Worm (Caenorhabditis elegans) whole organism, L2 larva: Measurements from ENCODE around the gene F56D5.2.

Experiments
- C34F6.9 ChIP-seq: fragments of 150-350 bp; optimal IDR thresholded peaks from 2 replicates; lab custom pipeline; 2014; ENCODE audit warnings: missing biosample characterization, missing genetic modification characterization
- F13H6.1 ChIP-seq: sonication (generic microtip); optimal IDR thresholded peaks from 2 replicates; lab custom pipeline; 2016; ENCODE audit warnings: missing genetic modification characterization, missing compliant biosample characterization
- Y55F3AM.14 ChIP-seq: fragments of 200-800 bp; sonication (Bioruptor generic); optimal IDR thresholded peaks from 2 replicates; lab custom pipeline; 2018; ENCODE audit warnings: mild to moderate bottlenecking, missing genetic modification characterization, missing compliant biosample characterization
- aly-2 ChIP-seq: fragments of 150-350 bp; optimal IDR thresholded peaks from 2 replicates; lab custom pipeline; 2014; ENCODE audit warnings: missing biosample characterization, missing genetic modification characterization
- blmp-1 ChIP-seq: sonication (generic microtip); optimal IDR thresholded peaks from 2 replicates; lab custom pipeline; 2017; ENCODE audit warnings: missing genetic modification characterization, mild to moderate bottlenecking, missing compliant biosample characterization, antibody characterized with exemption, moderate library complexity; ENCODE audit not compliant: insufficient read depth
- ceh-16 ChIP-seq: fragments of 150-350 bp; optimal IDR thresholded peaks from 2 replicates; lab custom pipeline; 2014; ENCODE audit warnings: missing biosample characterization, missing genetic modification characterization
- ceh-82 ChIP-seq: fragments of 150-350 bp; optimal IDR thresholded peaks from 2 replicates; lab custom pipeline; 2014; ENCODE audit warnings: missing biosample characterization, missing genetic modification characterization
- dmd-4 ChIP-seq: sonication (generic microtip); optimal IDR thresholded peaks from 2 replicates; lab custom pipeline; 2017; ENCODE audit warnings: missing biosample characterization, missing genetic modification characterization
- egl-27 ChIP-seq: sonication (generic microtip); optimal IDR thresholded peaks from 3 replicates; lab custom pipeline; 2017; ENCODE audit warnings: missing biosample characterization, missing genetic modification reagents, missing genetic modification characterization
- fos-1 ChIP-seq: fragments of 150-350 bp; optimal IDR thresholded peaks from 2 replicates; lab custom pipeline; 2014; ENCODE audit warnings: missing biosample characterization, missing genetic modification characterization
- gmeb-1 ChIP-seq: fragments of 150-350 bp; optimal IDR thresholded peaks from 2 replicates; lab custom pipeline; 2014; ENCODE audit warnings: missing biosample characterization, missing genetic modification characterization
- lin-11 ChIP-seq: fragments of 150-350 bp; sonication (generic microtip); optimal IDR thresholded peaks from 2 replicates; lab custom pipeline; 2014; ENCODE audit warnings: missing biosample characterization, missing genetic modification characterization, inconsistent platforms, mixed read lengths
- lsy-2 ChIP-seq, 2 experiments: fragments of 150-350 bp in 1 of 2; sonication (generic microtip) in 1 of 2; optimal IDR thresholded peaks; 2 replicates each; lab custom pipeline; 2014 to 2017; ENCODE audit warnings: missing biosample characterization in 2 of 2, missing genetic modification characterization in 2 of 2
- mab-5 ChIP-seq: fragments of 150-350 bp; optimal IDR thresholded peaks from 2 replicates; lab custom pipeline; 2014; ENCODE audit warnings: missing biosample characterization, missing genetic modification characterization
- nhr-10 ChIP-seq: sonication (generic microtip); optimal IDR thresholded peaks from 2 replicates; lab custom pipeline; 2017; ENCODE audit warnings: missing biosample characterization, missing genetic modification characterization
- nhr-129 ChIP-seq: fragments of 150-350 bp; optimal IDR thresholded peaks from 2 replicates; lab custom pipeline; 2014; ENCODE audit warnings: missing biosample characterization, missing genetic modification characterization
- nhr-21 ChIP-seq: fragments of 150-350 bp; optimal IDR thresholded peaks from 2 replicates; lab custom pipeline; 2014; ENCODE audit warnings: missing biosample characterization, missing genetic modification characterization
- nhr-237 ChIP-seq: fragments of 150-350 bp; optimal IDR thresholded peaks from 2 replicates; lab custom pipeline; 2014; ENCODE audit warnings: missing biosample characterization, missing genetic modification characterization
- nhr-25 ChIP-seq: fragments of 150-350 bp; sonication (generic microtip); optimal IDR thresholded peaks from 3 replicates; lab custom pipeline; 2014; ENCODE audit warnings: missing biosample characterization, missing genetic modification characterization
- nhr-6 ChIP-seq: fragments of 150-350 bp; optimal IDR thresholded peaks from 2 replicates; lab custom pipeline; 2014; ENCODE audit warnings: missing biosample characterization, missing genetic modification characterization
- nhr-77 ChIP-seq: fragments of 150-350 bp; optimal IDR thresholded peaks from 2 replicates; lab custom pipeline; 2014; ENCODE audit warnings: missing biosample characterization, missing genetic modification characterization
- peb-1 ChIP-seq: fragments of 150-350 bp; optimal IDR thresholded peaks from 2 replicates; lab custom pipeline; 2014; ENCODE audit warnings: missing biosample characterization, missing genetic modification characterization
- sma-3 ChIP-seq: sonication (generic microtip); optimal IDR thresholded peaks from 2 replicates; lab custom pipeline; 2016; ENCODE audit warnings: missing genetic modification reagents, missing genetic modification characterization, missing compliant biosample characterization
- sma-9 ChIP-seq, 2 experiments: fragments of 150-350 bp in 1 of 2; sonication (generic microtip) in 1 of 2; optimal IDR thresholded peaks; 2 replicates each; lab custom pipeline; 2014 to 2016; ENCODE audit warnings: missing genetic modification characterization in 2 of 2, mild to moderate bottlenecking in 1 of 2, missing biosample characterization in 1 of 2, missing compliant biosample characterization in 1 of 2, missing genetic modification reagents in 1 of 2, moderate library complexity in 1 of 2
- snpc-4 ChIP-seq: fragments of 150-350 bp; optimal IDR thresholded peaks from 2 replicates; lab custom pipeline; 2014; ENCODE audit warnings: missing biosample characterization, missing genetic modification characterization
- unc-39 ChIP-seq: fragments of 150-350 bp; optimal IDR thresholded peaks from 2 replicates; lab custom pipeline; 2014; ENCODE audit warnings: missing biosample characterization, missing genetic modification characterization
- unc-55 ChIP-seq: fragments of 150-350 bp; sonication (generic microtip); optimal IDR thresholded peaks from 3 replicates; lab custom pipeline; 2014; ENCODE audit warnings: missing biosample characterization, missing genetic modification reagents, missing genetic modification characterization
- unc-62 ChIP-seq: fragments of 150-350 bp; optimal IDR thresholded peaks from 2 replicates; lab custom pipeline; 2014; ENCODE audit warnings: missing biosample characterization, missing genetic modification reagents, missing genetic modification characterization
- zag-1 ChIP-seq: fragments of 150-350 bp; optimal IDR thresholded peaks from 2 replicates; lab custom pipeline; 2014; ENCODE audit warnings: missing biosample characterization, missing genetic modification characterization
- ztf-4 ChIP-seq: fragments of 150-350 bp; optimal IDR thresholded peaks from 2 replicates; lab custom pipeline; 2014; ENCODE audit warnings: missing biosample characterization, missing genetic modification characterization

Gene F56D5.2

DNA sequence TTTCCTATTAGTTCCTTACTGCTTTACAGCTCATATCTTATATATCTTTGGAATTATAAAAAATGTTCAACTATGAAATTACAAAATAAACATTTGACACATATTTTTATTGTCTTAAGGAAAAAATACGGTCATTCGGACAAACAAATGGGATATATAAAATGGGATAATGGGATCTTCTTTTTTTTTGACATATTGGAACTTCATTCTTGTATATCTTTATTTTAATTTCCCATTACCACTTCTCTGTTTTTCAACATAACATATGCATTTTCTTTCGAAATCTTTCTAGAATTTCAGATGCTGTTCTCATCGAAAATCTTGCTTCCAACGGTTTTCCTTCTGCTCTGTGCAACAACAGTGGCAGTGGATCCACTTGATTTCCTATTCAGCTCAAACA lies 13.6 kb downstream of the F56D5.2 start, which contains the start of gene C10C5.7:
Gene C10C5.7, plus strand, starts transcription at position 301 of the 400 bp plus-strand sequence.
- no peak for TF ChIP-seq lin-11 (tag; lab: Kevin White, UChicago)
- TF ChIP-seq ztf-4: no peak
- TF ChIP-seq zag-1 (tag; lab: Kevin White, UChicago): no peak
- TF ChIP-seq sma-3: no peak

DNA sequence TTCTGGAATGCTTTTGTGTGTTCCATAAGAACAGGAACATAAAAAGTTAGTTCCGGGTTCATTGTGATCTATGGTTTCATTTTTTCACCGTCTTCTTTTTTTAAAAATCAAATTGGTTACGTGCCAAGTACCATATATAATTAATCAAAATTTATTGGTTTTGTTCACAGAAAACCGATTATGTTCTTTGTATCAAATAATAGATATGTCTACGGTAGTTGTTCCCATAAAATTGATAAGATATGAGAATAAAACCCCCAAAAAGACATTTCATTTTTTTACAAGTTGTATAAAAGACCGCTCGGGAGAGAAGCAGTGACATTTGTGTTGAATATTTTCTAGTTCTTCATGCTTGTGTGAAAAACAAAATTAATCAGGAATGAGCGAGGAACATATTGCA lies 17.3 kb downstream of the F56D5.2 start, which contains the start of gene C10C5.5:
Gene C10C5.5, plus strand, starts transcription at position 301 of the 400 bp plus-strand sequence.
- TF ChIP-seq ceh-82 (tag; lab: Kevin White, UChicago) (no peak), gmeb-1 (no peak), lin-11 (tag; lab: Kevin White, UChicago) (no peak), nhr-21 (tag; lab: Kevin White, UChicago) (no peak), dmd-4 (tag; lab: Kevin White, UChicago) (no peak), zag-1 (tag; lab: Kevin White, UChicago) (no peak), ceh-16 (tag; lab: Kevin White, UChicago) (no peak), nhr-6 (tag; lab: Kevin White, UChicago) (no peak), unc-39 (tag; lab: Kevin White, UChicago) (no peak), lsy-2 (tag; optimal IDR thresholded peaks at IDR 0.05; lab: Kevin White, UChicago) (no peak)
- TF ChIP-seq, all 48 proteins: peak for 0

DNA sequence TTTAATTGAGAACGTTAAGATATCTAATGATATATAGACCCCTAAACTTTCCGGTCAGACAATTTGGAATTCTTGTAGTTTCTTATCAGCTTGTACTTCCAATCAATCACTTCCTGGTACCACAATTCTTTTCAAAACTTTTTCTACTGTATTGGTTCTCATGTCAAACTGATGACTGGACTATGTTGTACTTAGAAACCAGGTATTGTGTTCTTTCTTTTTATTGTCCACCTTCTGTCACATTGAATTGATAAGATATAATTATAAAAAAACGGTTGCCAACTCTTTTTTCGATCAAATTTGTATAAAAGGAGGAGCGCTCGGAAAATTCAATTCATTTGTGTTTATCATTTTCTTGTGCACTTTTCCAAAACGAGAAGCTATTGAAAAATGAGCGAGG lies 20.1 kb downstream of the F56D5.2 start, which contains the start of gene C10C5.4:
Gene C10C5.4, plus strand, starts transcription at position 281 of the 400 bp plus-strand sequence.
- no peak for TF ChIP-seq zag-1 (tag; lab: Kevin White, UChicago)

DNA sequence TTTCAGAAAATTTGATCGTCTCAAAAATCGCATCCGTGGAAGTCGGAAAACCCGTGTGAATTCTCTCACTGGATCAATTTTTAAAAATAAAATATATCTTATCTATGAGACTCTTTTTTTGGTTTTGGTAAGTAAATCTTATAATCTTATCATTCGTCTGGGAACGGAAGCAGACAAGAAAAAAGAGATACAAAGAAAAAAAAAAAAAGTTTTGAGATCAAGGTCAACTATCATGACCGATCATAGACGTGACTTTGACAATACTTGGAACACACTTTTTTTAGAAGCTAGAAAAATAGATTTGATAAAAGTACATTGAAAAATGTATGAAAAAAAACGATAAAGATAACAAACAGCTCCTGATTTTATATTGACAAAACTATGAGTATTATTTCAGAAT lies 21.9 kb downstream of the F56D5.2 start:
- TF ChIP-seq nhr-25 (tag; lab: Kevin White, UChicago) (peak; percentile 64), blmp-1 (tag; lab: Kevin White, UChicago) (peak; percentile 6), sma-9 (GFP tag; optimal IDR thresholded peaks at IDR 0.05; lab: Kevin White, UChicago) (peak; percentile 66), sma-9 (tag; optimal IDR thresholded peaks at IDR 0.05; lab: Kevin White, UChicago) (no peak), unc-62 (GFP tag; lab: Kevin White, UChicago) (no peak), nhr-21 (tag; lab: Kevin White, UChicago) (peak; percentile 34)

- no peak for TF ChIP-seq nhr-237
- no peak for TF ChIP-seq F13H6.1 (tag; lab: Kevin White, UChicago)
- TF ChIP-seq aly-2: no peak
- TF ChIP-seq peb-1 (tag; lab: Kevin White, UChicago): no peak
Observed at ce11 chrIV:9374529-9374928, 23.9 kb downstream of the F56D5.2 start, which contains the start of gene C10C5.3. TSS of gene C10C5.3 (plus strand) at chrIV:9374829.

ce11 chrIV:9371126-9371525 lies 27.3 kb downstream of the F56D5.2 start, which contains the start of gene fbxc-58:
TSS of gene fbxc-58 (plus strand) at chrIV:9371508.
- TF ChIP-seq nhr-10 (tag; lab: Kevin White, UChicago) (no peak), Y55F3AM.14 (GFP tag; lab: Kevin White, UChicago) (no peak), nhr-77 (no peak), unc-55 (no peak), fos-1 (tag; lab: Kevin White, UChicago) (peak; percentile 72), peb-1 (tag; lab: Kevin White, UChicago) (no peak), lsy-2 (tag; optimal IDR thresholded peaks at IDR 0.05; lab: Kevin White, UChicago) (no peak), sma-3 (no peak)

DNA sequence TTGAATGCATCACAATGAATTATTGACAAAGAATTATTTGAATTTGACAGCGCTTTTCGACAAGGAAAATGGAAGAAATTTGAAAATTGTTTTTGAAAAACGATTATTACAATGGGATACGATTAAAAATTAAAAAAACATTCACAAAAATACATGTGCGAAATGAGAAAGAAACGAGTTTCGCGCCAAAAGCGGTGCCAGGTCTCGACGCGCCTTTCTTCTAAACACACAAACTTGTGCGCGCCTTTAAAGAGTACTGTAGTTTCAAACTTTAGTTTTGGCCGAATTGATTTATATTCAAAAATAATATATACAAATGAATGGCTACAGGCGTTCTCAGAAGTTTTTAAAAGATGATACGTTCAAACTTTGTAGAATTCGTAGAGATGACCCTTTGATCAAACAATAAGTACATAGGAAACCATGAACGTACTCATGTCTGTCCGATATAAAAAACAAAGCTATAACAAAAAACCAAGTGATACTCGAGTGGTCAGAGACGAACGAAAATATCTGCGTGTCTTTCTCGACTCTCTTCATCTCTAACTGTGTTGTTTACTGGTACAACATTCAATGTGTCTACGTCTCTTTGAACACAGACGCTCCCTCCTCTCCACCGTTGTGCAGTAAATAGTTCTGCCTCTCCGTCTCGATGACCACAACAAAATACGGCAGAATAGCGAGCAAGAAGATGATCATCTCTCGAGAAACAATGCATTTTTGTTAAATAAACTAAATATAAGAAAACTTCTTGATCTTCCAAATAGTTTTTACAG lies 30.4 kb downstream of the F56D5.2 start:
- TF ChIP-seq nhr-77: no peak
- TF ChIP-seq C34F6.9: peak; percentile 1
- peak; percentile 60 for TF ChIP-seq nhr-129
- peak; percentile 12 for TF ChIP-seq egl-27 (tag; lab: Kevin White, UChicago)
- TF ChIP-seq sma-9 (GFP tag; optimal IDR thresholded peaks at IDR 0.05; lab: Kevin White, UChicago): peak; percentile 43
- no peak for TF ChIP-seq sma-9 (tag; optimal IDR thresholded peaks at IDR 0.05; lab: Kevin White, UChicago)
- no peak for TF ChIP-seq snpc-4 (tag; lab: Kevin White, UChicago)
- peak; percentile 17 for TF ChIP-seq F13H6.1 (tag; lab: Kevin White, UChicago)
- TF ChIP-seq mab-5 (tag; lab: Kevin White, UChicago): no peak
- peak; percentile 15 for TF ChIP-seq unc-55
